Fruit fly (Drosophila melanogaster) whole organism, embryonic: ENCODE data around the gene Hrd3.
A peak's percentile ranks its signal among the peaks of the same experiment; 100 is the strongest.

Experiments
- ATbp ChIP-seq: fragments of 200-800 bp; sonication (Bioruptor generic); optimal IDR thresholded peaks from 2 replicates; lab custom pipeline; 2017; ENCODE audit warnings: missing biosample characterization, mild to moderate bottlenecking, missing genetic modification characterization, missing genetic modification reagents
- Bdp1 ChIP-seq: fragments of 200-800 bp; sonication (Bioruptor generic); optimal IDR thresholded peaks from 3 replicates; lab custom pipeline; 2016; ENCODE audit warnings: missing biosample characterization, missing genetic modification characterization
- Bgb ChIP-seq: fragments of 200-800 bp; sonication (Bioruptor generic); IDR thresholded peaks from 2 replicates; pipeline ENCODE4 v1.3.6; 2022; ENCODE audit warnings: missing biosample characterization, missing genetic modification characterization; ENCODE audit not compliant: partially characterized antibody
- BtbVII ChIP-seq: fragments of 200-800 bp; sonication (Bioruptor generic); optimal IDR thresholded peaks from 3 replicates; lab custom pipeline; 2017; ENCODE audit warnings: missing biosample characterization, mild to moderate bottlenecking, missing genetic modification characterization
- CG10147 ChIP-seq: fragments of 200-800 bp; sonication (Bioruptor generic); optimal IDR thresholded peaks from 2 replicates; lab custom pipeline; 2019; ENCODE audit warnings: missing biosample characterization, mild to moderate bottlenecking, missing genetic modification characterization, moderate library complexity
- CG10209 ChIP-seq: fragments of 200-800 bp; sonication (Bioruptor generic); optimal IDR thresholded peaks from 3 replicates; lab custom pipeline; 2017; ENCODE audit warnings: missing biosample characterization, mild to moderate bottlenecking, missing genetic modification characterization, missing genetic modification reagents
- CG10274 ChIP-seq: fragments of 200-800 bp; sonication (Bioruptor generic); optimal IDR thresholded peaks from 3 replicates; lab custom pipeline; 2017; ENCODE audit warnings: missing biosample characterization, mild to moderate bottlenecking, missing genetic modification characterization
- CG11085 ChIP-seq: fragments of 200-800 bp; sonication (Bioruptor generic); IDR thresholded peaks from 2 replicates; pipeline ENCODE4 v1.3.6; 2022; ENCODE audit warnings: missing biosample characterization, missing genetic modification characterization
- CG11560 ChIP-seq: fragments of 200-800 bp; sonication (Bioruptor generic); IDR thresholded peaks from 3 replicates; pipeline ENCODE4 v1.3.6; 2022; ENCODE audit warnings: missing biosample characterization, missing genetic modification characterization
- CG11696 ChIP-seq: fragments of 200-800 bp; sonication (Bioruptor generic); IDR thresholded peaks from 2 replicates; pipeline ENCODE4 v1.3.6; 2022; ENCODE audit warnings: missing biosample characterization, missing genetic modification characterization
- CG12391 ChIP-seq: fragments of 200-800 bp; sonication (Bioruptor generic); optimal IDR thresholded peaks from 3 replicates; lab custom pipeline; 2018; ENCODE audit warnings: missing biosample characterization, mild to moderate bottlenecking, missing genetic modification characterization, moderate library complexity
- CG13775 ChIP-seq: fragments of 200-800 bp; sonication (Bioruptor generic); optimal IDR thresholded peaks from 3 replicates; lab custom pipeline; 2017; ENCODE audit warnings: missing biosample characterization, mild to moderate bottlenecking, missing genetic modification characterization
- CG14014 ChIP-seq: fragments of 200-800 bp; sonication (Bioruptor generic); IDR thresholded peaks from 2 replicates; pipeline ENCODE4 v1.3.6; 2022; ENCODE audit warnings: missing biosample characterization, missing genetic modification characterization
- CG17328 ChIP-seq: fragments of 200-800 bp; sonication (Bioruptor generic); IDR thresholded peaks from 2 replicates; pipeline ENCODE4 v1.3.6; 2022; ENCODE audit warnings: missing biosample characterization, missing genetic modification characterization
- CG2202 ChIP-seq: fragments of 200-800 bp; sonication (Bioruptor generic); optimal IDR thresholded peaks from 2 replicates; lab custom pipeline; 2018; ENCODE audit warnings: missing biosample characterization, mild to moderate bottlenecking, missing genetic modification characterization
- CG3065 ChIP-seq: fragments of 200-800 bp; sonication (Bioruptor generic); optimal IDR thresholded peaks from 2 replicates; lab custom pipeline; 2016; ENCODE audit warnings: missing biosample characterization, missing genetic modification characterization
- CG32532 ChIP-seq: fragments of 200-800 bp; sonication (Bioruptor generic); IDR thresholded peaks from 2 replicates; pipeline ENCODE4 v1.3.6; 2022; ENCODE audit warnings: missing biosample characterization, missing genetic modification characterization
- CG4360 ChIP-seq: fragments of 200-800 bp; sonication (Bioruptor generic); IDR thresholded peaks from 2 replicates; pipeline ENCODE4 v1.3.6; 2022; ENCODE audit warnings: missing biosample characterization, missing genetic modification characterization
- CG5245 ChIP-seq: fragments of 200-800 bp; sonication (Bioruptor generic); optimal IDR thresholded peaks from 3 replicates; lab custom pipeline; 2016; ENCODE audit warnings: missing biosample characterization, missing genetic modification characterization
- CG6254 ChIP-seq: fragments of 200-800 bp; sonication (Bioruptor generic); optimal IDR thresholded peaks from 3 replicates; lab custom pipeline; 2017; ENCODE audit warnings: mild to moderate bottlenecking, missing biosample characterization, missing genetic modification reagents, missing genetic modification characterization
- CG6689 ChIP-seq: fragments of 200-800 bp; sonication (Bioruptor generic); IDR thresholded peaks from 2 replicates; pipeline ENCODE4 v1.3.6; 2022; ENCODE audit warnings: missing biosample characterization, missing genetic modification characterization
- CG6765 ChIP-seq: fragments of 200-800 bp; sonication (Bioruptor generic); optimal IDR thresholded peaks from 3 replicates; lab custom pipeline; 2017; ENCODE audit warnings: missing biosample characterization, mild to moderate bottlenecking, missing genetic modification characterization
- CG9437 ChIP-seq: fragments of 200-800 bp; sonication (Bioruptor generic); optimal IDR thresholded peaks from 2 replicates; lab custom pipeline; 2018; ENCODE audit warnings: missing biosample characterization, mild to moderate bottlenecking, missing genetic modification characterization
- Eip74EF ChIP-seq, 2 experiments: fragments of 200-800 bp in 1 of 2; fragments of >200 bp in 1 of 2; sonication (Bioruptor generic) in 1 of 2; optimal IDR thresholded peaks; 2 replicates each; lab custom pipeline; 2017 to 2019; ENCODE audit warnings: missing biosample characterization in 2 of 2, missing genetic modification characterization in 2 of 2, mild to moderate bottlenecking in 1 of 2, moderate library complexity in 1 of 2
- Elba2 ChIP-seq: fragments of 200-800 bp; sonication (Bioruptor generic); optimal IDR thresholded peaks from 3 replicates; lab custom pipeline; 2016; ENCODE audit warnings: missing biosample characterization, missing genetic modification characterization
- Gug ChIP-seq: fragments of 200-800 bp; sonication (Bioruptor generic); IDR thresholded peaks from 4 replicates; pipeline ENCODE4 v1.3.6; 2022; ENCODE audit warnings: missing biosample characterization, missing genetic modification characterization
- HmgD ChIP-seq: fragments of 200-800 bp; sonication (Bioruptor generic); optimal IDR thresholded peaks from 3 replicates; lab custom pipeline; 2016; ENCODE audit warnings: missing biosample characterization, missing genetic modification characterization
- Hsf ChIP-seq: fragments of 200-800 bp; sonication (Bioruptor generic); optimal IDR thresholded peaks from 3 replicates; lab custom pipeline; 2016; ENCODE audit warnings: missing biosample characterization, missing genetic modification characterization
- Med ChIP-seq: fragments of 200-800 bp; sonication (Bioruptor generic); peaks from one replicate; lab custom pipeline; 2016; ENCODE audit warnings: missing biosample characterization, missing genetic modification characterization, mild to moderate bottlenecking, inconsistent platforms, moderate library complexity
- Opbp ChIP-seq: fragments of 200-800 bp; sonication (Bioruptor generic); IDR thresholded peaks from 3 replicates; pipeline ENCODE4 v1.3.6; 2022; ENCODE audit warnings: missing biosample characterization, missing genetic modification characterization; ENCODE audit not compliant: partially characterized antibody
- Rfx ChIP-seq: fragments of 200-800 bp; sonication (Bioruptor generic); IDR thresholded peaks from 2 replicates; pipeline ENCODE4 v1.3.6; 2022; ENCODE audit warnings: missing biosample characterization, missing genetic modification characterization
- Sox100B ChIP-seq: fragments of 200-800 bp; sonication (Bioruptor generic); optimal IDR thresholded peaks from 3 replicates; lab custom pipeline; 2018; ENCODE audit warnings: missing biosample characterization, mild to moderate bottlenecking, missing genetic modification characterization
- Spps ChIP-seq: fragments of 200-800 bp; sonication (Bioruptor generic); optimal IDR thresholded peaks from 2 replicates; lab custom pipeline; 2018; ENCODE audit warnings: missing biosample characterization, mild to moderate bottlenecking, missing genetic modification characterization
- bsh ChIP-seq, 2 experiments: fragments of 200-800 bp; sonication (Bioruptor generic); optimal IDR thresholded peaks; 2 replicates each; lab custom pipeline; 2017 to 2018; ENCODE audit warnings: mild to moderate bottlenecking in 2 of 2, missing biosample characterization in 2 of 2, missing genetic modification characterization in 2 of 2, moderate library complexity in 1 of 2
- chn ChIP-seq: fragments of 200-800 bp; sonication (Bioruptor generic); optimal IDR thresholded peaks from 2 replicates; lab custom pipeline; 2016; ENCODE audit warnings: missing biosample characterization, missing genetic modification characterization
- danr ChIP-seq: fragments of 200-800 bp; sonication (Bioruptor generic); IDR thresholded peaks from 2 replicates; pipeline ENCODE4 v1.3.6; 2022; ENCODE audit warnings: missing biosample characterization, missing genetic modification characterization
- dmrt99B ChIP-seq: fragments of 200-800 bp; sonication (Bioruptor generic); optimal IDR thresholded peaks from 2 replicates; lab custom pipeline; 2018; ENCODE audit warnings: missing biosample characterization, mild to moderate bottlenecking, missing genetic modification characterization, moderate library complexity
- eve ChIP-seq, 2 experiments: fragments of >200 bp; optimal IDR thresholded peaks; 2 replicates each; lab custom pipeline; 2017; ENCODE audit warnings: missing biosample characterization in 2 of 2, missing genetic modification characterization in 2 of 2
- fd3F ChIP-seq: fragments of 200-800 bp; sonication (Bioruptor generic); optimal IDR thresholded peaks from 2 replicates; lab custom pipeline; 2018; ENCODE audit warnings: missing biosample characterization, mild to moderate bottlenecking, missing genetic modification characterization, moderate library complexity
- gem ChIP-seq: fragments of 200-800 bp; sonication (Bioruptor generic); optimal IDR thresholded peaks from 2 replicates; lab custom pipeline; 2019; ENCODE audit warnings: missing biosample characterization, mild to moderate bottlenecking, missing genetic modification characterization, moderate library complexity
- hkb ChIP-seq, 2 experiments: fragments of 200-800 bp in 1 of 2; fragments of >200 bp in 1 of 2; sonication (Bioruptor generic) in 1 of 2; IDR thresholded peaks in 1 of 2; optimal IDR thresholded peaks in 1 of 2; 2 replicates each; pipeline versions ENCODE4 v1.3.6 to Lab custom; 2017 to 2022; ENCODE audit warnings: missing biosample characterization in 1 of 2, missing genetic modification characterization in 1 of 2
- nom ChIP-seq: fragments of 200-800 bp; sonication (Bioruptor generic); optimal IDR thresholded peaks from 2 replicates; lab custom pipeline; 2017; ENCODE audit warnings: missing biosample characterization, missing genetic modification characterization, mild to moderate bottlenecking, moderate library complexity, missing genetic modification reagents
- p53 ChIP-seq: fragments of 200-800 bp; sonication (Bioruptor generic); optimal IDR thresholded peaks from 2 replicates; lab custom pipeline; 2016; ENCODE audit warnings: missing biosample characterization, missing genetic modification characterization
- pan ChIP-seq, 4 experiments: fragments of >200 bp in 3 of 4; fragments of 200-800 bp in 1 of 4; sonication (Bioruptor generic) in 1 of 4; optimal IDR thresholded peaks in 3 of 4; IDR thresholded peaks in 1 of 4; 2 replicates each; pipeline versions ENCODE4 v1.3.6 to Lab custom; 2017 to 2022; ENCODE audit warnings: missing biosample characterization in 2 of 4, missing genetic modification characterization in 2 of 4, mixed read lengths in 1 of 4
- pum ChIP-seq: fragments of 200-800 bp; sonication (Bioruptor generic); optimal IDR thresholded peaks from 2 replicates; lab custom pipeline; 2016; ENCODE audit warnings: missing biosample characterization, missing genetic modification characterization
- rib ChIP-seq: fragments of 200-800 bp; sonication (Bioruptor generic); IDR thresholded peaks from 2 replicates; pipeline ENCODE4 v1.3.6; 2022; ENCODE audit warnings: missing biosample characterization, missing genetic modification characterization
- stc ChIP-seq: fragments of 200-800 bp; sonication (Bioruptor generic); IDR thresholded peaks from 2 replicates; pipeline ENCODE4 v1.3.6; 2022; ENCODE audit warnings: missing biosample characterization, missing genetic modification characterization
- tin ChIP-seq: fragments of 200-800 bp; sonication (Bioruptor generic); optimal IDR thresholded peaks from 3 replicates; lab custom pipeline; 2016; ENCODE audit warnings: missing biosample characterization, missing genetic modification characterization
- toy ChIP-seq: fragments of 200-800 bp; sonication (Bioruptor generic); IDR thresholded peaks from 2 replicates; pipeline ENCODE4 v1.3.6; 2022; ENCODE audit warnings: missing biosample characterization, missing genetic modification characterization

Gene Hrd3

dm6 chr3R:23734573-23735404, 23.6 kb downstream of the Hrd3 start (continued):
- TF ChIP-seq dmrt99B (tag; lab: Kevin White, UChicago) (peak; percentile 73), hkb (optimal IDR thresholded peaks at IDR 0.05; lab: Kevin White, UChicago) (no peak), hkb (GFP tag; IDR thresholded peaks at IDR 0.05; lab: Robert Waterston, UW) (no peak), CG32532 (GFP tag; lab: Robert Waterston, UW) (no peak), Opbp (GFP tag; lab: Robert Waterston, UW) (no peak), rib (GFP tag; lab: Robert Waterston, UW) (no peak), fd3F (GFP tag; lab: Kevin White, UChicago) (no peak), p53 (GFP tag; lab: Kevin White, UChicago) (no peak), BtbVII (GFP tag; lab: Kevin White, UChicago) (no peak), CG10209 (GFP tag; lab: Kevin White, UChicago) (no peak), gem (tag; lab: Kevin White, UChicago) (peak; percentile 52), CG6254 (GFP tag; lab: Kevin White, UChicago) (peak; percentile 23), tin (GFP tag; lab: Kevin White, UChicago) (no peak), Spps (tag; lab: Kevin White, UChicago) (no peak), CG5245 (GFP tag; lab: Kevin White, UChicago) (no peak), toy (no peak), eve (GFP tag; optimal IDR thresholded peaks at IDR 0.05; lab: Kevin White, UChicago) (peak in 1 of 2 experiments; percentile 81), CG9437 (GFP tag; lab: Kevin White, UChicago) (peak; percentile 7), CG14014 (no peak), danr (GFP tag; lab: Robert Waterston, UW) (no peak), Eip74EF (GFP tag; optimal IDR thresholded peaks at IDR 0.05; lab: Kevin White, UChicago) (no peak), stc (GFP tag; lab: Robert Waterston, UW) (no peak), nom (GFP tag; lab: Kevin White, UChicago) (peak; percentile 42), Bdp1 (no peak), CG12391 (tag; lab: Kevin White, UChicago) (peak; percentile 25), Sox100B (GFP tag; lab: Kevin White, UChicago) (peak; percentile 41), chn (GFP tag; lab: Kevin White, UChicago) (no peak), CG6765 (GFP tag; lab: Kevin White, UChicago) (no peak), ATbp (peak; percentile 40), CG11085 (no peak), bsh (GFP tag; optimal IDR thresholded peaks at IDR 0.05; lab: Kevin White, UChicago) (peak in 1 of 2 experiments; percentile 7), HmgD (no peak), CG4360 (GFP tag; lab: Robert Waterston, UW) (no peak), CG3065 (no peak), CG10274 (GFP tag; lab: Kevin White, UChicago) (no peak), Rfx (GFP tag; lab: Robert Waterston, UW) (no peak)

- TF ChIP-seq pan (optimal IDR thresholded peaks at IDR 0.05; lab: Kevin White, UChicago) (no peak), pan (GFP tag; optimal IDR thresholded peaks at IDR 0.05 in 1 of 2, IDR thresholded peaks at IDR 0.05 in 1 of 2) (no peak), CG10147 (GFP tag; lab: Kevin White, UChicago) (no peak), CG13775 (GFP tag; lab: Kevin White, UChicago) (no peak), CG17328 (GFP tag; lab: Robert Waterston, UW) (no peak), Gug (no peak), Elba2 (GFP tag; lab: Kevin White, UChicago) (peak; percentile 51), CG2202 (no peak), Hsf (no peak), CG6689 (no peak), pum (GFP tag; lab: Kevin White, UChicago) (no peak), CG11560 (tag; lab: Robert Waterston, UW) (no peak), Med (GFP tag; lab: Kevin White, UChicago) (peak; percentile 18), CG11696 (GFP tag; lab: Robert Waterston, UW) (no peak), Bgb (GFP tag; lab: Robert Waterston, UW) (no peak)
Observed at dm6 chr3R:23733771-23734170, 24.6 kb downstream of the Hrd3 start.
